Worm (Caenorhabditis elegans) whole organism, L4 larva: ENCODE data around the gene K09H11.15.

Experiments
- D1046.2 ChIP-seq: fragments of 200-800 bp; sonication (Bioruptor generic); IDR thresholded peaks from 2 replicates; pipeline ENCODE4 v1.3.6; 2022; ENCODE audit warnings: missing genetic modification characterization, missing compliant biosample characterization
- F10B5.3 ChIP-seq: sonication (generic microtip); optimal IDR thresholded peaks from 2 replicates; lab custom pipeline; 2016; ENCODE audit warnings: mild to moderate bottlenecking, missing genetic modification characterization, missing compliant biosample characterization
- F37D6.2 ChIP-seq: sonication (generic microtip); optimal IDR thresholded peaks from 2 replicates; lab custom pipeline; 2016; ENCODE audit warnings: mild to moderate bottlenecking, missing genetic modification characterization, missing compliant biosample characterization
- R02D3.7 ChIP-seq: fragments of 150-350 bp; sonication (generic microtip); optimal IDR thresholded peaks from 3 replicates; lab custom pipeline; 2014; ENCODE audit warnings: missing biosample characterization, missing genetic modification characterization
- Y105C5A.15 ChIP-seq: fragments of 200-800 bp; sonication (Bioruptor generic); IDR thresholded peaks from 2 replicates; pipeline ENCODE4 v1.3.6; 2022; ENCODE audit warnings: missing genetic modification characterization, missing compliant biosample characterization
- Y48G9A.11 ChIP-seq: fragments of 200-800 bp; sonication (Bioruptor generic); IDR thresholded peaks from 2 replicates; pipeline ENCODE4 v1.3.6; 2022; ENCODE audit warnings: missing genetic modification reagents, missing genetic modification characterization, missing compliant biosample characterization
- ZK337.2 ChIP-seq: fragments of 200-800 bp; sonication (Bioruptor generic); IDR thresholded peaks from 2 replicates; pipeline ENCODE4 v1.3.6; 2022; ENCODE audit warnings: missing genetic modification reagents, missing genetic modification characterization, missing compliant biosample characterization
- aha-1 ChIP-seq: fragments of 150-350 bp; peaks from one replicate; lab custom pipeline; 2014; ENCODE audit warnings: missing biosample characterization, missing genetic modification characterization
- ama-1 ChIP-seq: fragments of 150-350 bp; optimal IDR thresholded peaks from 2 replicates; lab custom pipeline; 2014; ENCODE audit warnings: inconsistent platforms, mixed read lengths
- attf-4 ChIP-seq: sonication (generic microtip); optimal IDR thresholded peaks from 3 replicates; lab custom pipeline; 2017; ENCODE audit warnings: missing biosample characterization, missing genetic modification characterization
- ceh-20 ChIP-seq: fragments of 200-800 bp; sonication (Bioruptor generic); IDR thresholded peaks from 2 replicates; pipeline ENCODE4 v1.3.6; 2022; ENCODE audit warnings: missing genetic modification reagents, missing genetic modification characterization, missing compliant biosample characterization
- ceh-44 ChIP-seq: fragments of 200-800 bp; sonication (Bioruptor generic); IDR thresholded peaks from 2 replicates; pipeline ENCODE4 v1.3.6; 2022; ENCODE audit warnings: missing genetic modification reagents, missing genetic modification characterization, missing compliant biosample characterization
- cey-2 ChIP-seq: sonication (generic microtip); optimal IDR thresholded peaks from 3 replicates; lab custom pipeline; 2017; ENCODE audit warnings: missing genetic modification characterization, mild to moderate bottlenecking, missing compliant biosample characterization, antibody characterized with exemption, borderline replicate concordance; ENCODE audit not compliant: insufficient read depth
- daf-16 ChIP-seq, 3 experiments: sonication (generic microtip); optimal IDR thresholded peaks; 2 replicates each; lab custom pipeline; 2016 to 2017; ENCODE audit warnings: missing genetic modification characterization in 3 of 3, missing genetic modification reagents in 3 of 3, mild to moderate bottlenecking in 2 of 3, missing compliant biosample characterization in 2 of 3, missing biosample characterization in 1 of 3, moderate library complexity in 1 of 3
- dmd-6 ChIP-seq: fragments of 200-800 bp; sonication (Bioruptor generic); IDR thresholded peaks from 2 replicates; pipeline ENCODE4 v1.3.6; 2022; ENCODE audit warnings: missing genetic modification reagents, missing genetic modification characterization, missing compliant biosample characterization
- dpl-1 ChIP-seq: fragments of 150-350 bp; optimal IDR thresholded peaks from 2 replicates; lab custom pipeline; 2014; ENCODE audit warnings: missing biosample characterization, missing genetic modification reagents, missing genetic modification characterization
- dve-1 ChIP-seq: sonication (generic microtip); optimal IDR thresholded peaks from 2 replicates; lab custom pipeline; 2017; ENCODE audit warnings: antibody characterized with exemption, mild to moderate bottlenecking, missing genetic modification characterization, missing compliant biosample characterization; ENCODE audit not compliant: insufficient read depth
- egl-43 ChIP-seq: fragments of 200-800 bp; sonication (Bioruptor generic); IDR thresholded peaks from 2 replicates; pipeline ENCODE4 v1.3.6; 2022; ENCODE audit warnings: missing genetic modification reagents, missing genetic modification characterization, missing compliant biosample characterization
- fkh-10 ChIP-seq: fragments of 150-350 bp; optimal IDR thresholded peaks from 2 replicates; lab custom pipeline; 2014; ENCODE audit warnings: missing biosample characterization, missing genetic modification reagents, missing genetic modification characterization
- hlh-11 ChIP-seq: fragments of 200-800 bp; sonication (Bioruptor generic); optimal IDR thresholded peaks from 2 replicates; lab custom pipeline; 2018; ENCODE audit warnings: mild to moderate bottlenecking, missing genetic modification characterization, missing compliant biosample characterization
- hmg-1.1 ChIP-seq: fragments of 200-800 bp; sonication (Bioruptor generic); IDR thresholded peaks from 2 replicates; pipeline ENCODE4 v1.3.6; 2022; ENCODE audit warnings: missing genetic modification reagents, missing genetic modification characterization, missing compliant biosample characterization
- jun-1 ChIP-seq: fragments of 150-350 bp; optimal IDR thresholded peaks from 2 replicates; lab custom pipeline; 2014; ENCODE audit warnings: missing biosample characterization, missing genetic modification reagents, missing genetic modification characterization
- lim-7 ChIP-seq: fragments of 200-800 bp; sonication (Bioruptor generic); IDR thresholded peaks from 2 replicates; pipeline ENCODE4 v1.3.6; 2022; ENCODE audit warnings: missing genetic modification characterization, missing compliant biosample characterization
- lin-13 ChIP-seq: fragments of 150-350 bp; optimal IDR thresholded peaks from 2 replicates; lab custom pipeline; 2014; ENCODE audit warnings: missing biosample characterization, missing genetic modification reagents, missing genetic modification characterization
- lin-38 ChIP-seq: fragments of 200-800 bp; sonication (Bioruptor generic); IDR thresholded peaks from 2 replicates; pipeline ENCODE4 v1.3.6; 2022; ENCODE audit warnings: missing genetic modification reagents, missing genetic modification characterization, missing compliant biosample characterization
- lsy-2 ChIP-seq, 2 experiments: fragments of 150-350 bp in 1 of 2; sonication (generic microtip) in 1 of 2; optimal IDR thresholded peaks; 2 replicates each; lab custom pipeline; 2014 to 2017; ENCODE audit warnings: missing biosample characterization in 2 of 2, missing genetic modification characterization in 2 of 2
- mdl-1 ChIP-seq, 2 experiments: fragments of 150-350 bp in 1 of 2; sonication (generic microtip) in 1 of 2; optimal IDR thresholded peaks; 2 replicates each; lab custom pipeline; 2014 to 2017; ENCODE audit warnings: missing biosample characterization in 2 of 2, missing genetic modification characterization in 2 of 2
- mep-1 ChIP-seq: fragments of 150-350 bp; sonication (generic microtip); optimal IDR thresholded peaks from 3 replicates; lab custom pipeline; 2014; ENCODE audit warnings: missing biosample characterization, missing genetic modification characterization
- mxl-3 ChIP-seq: fragments of 200-800 bp; sonication (Bioruptor generic); optimal IDR thresholded peaks from 2 replicates; lab custom pipeline; 2018; ENCODE audit warnings: mild to moderate bottlenecking, missing genetic modification characterization, missing compliant biosample characterization
- nhr-11 ChIP-seq: fragments of 150-350 bp; optimal IDR thresholded peaks from 2 replicates; lab custom pipeline; 2014; ENCODE audit warnings: missing biosample characterization, missing genetic modification characterization
- nhr-111 ChIP-seq: fragments of 200-800 bp; sonication (Bioruptor generic); optimal IDR thresholded peaks from 2 replicates; lab custom pipeline; 2018; ENCODE audit warnings: mild to moderate bottlenecking, missing genetic modification characterization, missing compliant biosample characterization
- nhr-237 ChIP-seq: sonication (generic microtip); optimal IDR thresholded peaks from 2 replicates; lab custom pipeline; 2017; ENCODE audit warnings: missing biosample characterization, missing genetic modification characterization
- nhr-25 ChIP-seq: sonication (generic microtip); optimal IDR thresholded peaks from 2 replicates; lab custom pipeline; 2017; ENCODE audit warnings: missing genetic modification characterization, mild to moderate bottlenecking, missing compliant biosample characterization, antibody characterized with exemption, moderate library complexity, borderline replicate concordance; ENCODE audit not compliant: insufficient read depth
- nhr-28 ChIP-seq: fragments of 150-350 bp; optimal IDR thresholded peaks from 2 replicates; lab custom pipeline; 2014; ENCODE audit warnings: missing biosample characterization, missing genetic modification characterization
- nhr-41 ChIP-seq: fragments of 200-800 bp; sonication (Bioruptor generic); IDR thresholded peaks from 2 replicates; pipeline ENCODE4 v1.3.6; 2022; ENCODE audit warnings: missing genetic modification reagents, missing genetic modification characterization, missing compliant biosample characterization
- nhr-42 ChIP-seq: fragments of 200-800 bp; sonication (Bioruptor generic); IDR thresholded peaks from 2 replicates; pipeline ENCODE4 v1.3.6; 2022; ENCODE audit warnings: missing genetic modification characterization, missing compliant biosample characterization
- nhr-48 ChIP-seq: sonication (generic microtip); optimal IDR thresholded peaks from 2 replicates; lab custom pipeline; 2016; ENCODE audit warnings: mild to moderate bottlenecking, missing genetic modification characterization, missing compliant biosample characterization
- nhr-6 ChIP-seq: fragments of 150-350 bp; optimal IDR thresholded peaks from 2 replicates; lab custom pipeline; 2014; ENCODE audit warnings: missing biosample characterization, missing genetic modification characterization
- pha-4 ChIP-seq, 2 experiments: fragments of 150-350 bp in 1 of 2; fragments of 200-800 bp in 1 of 2; sonication (Bioruptor generic) in 1 of 2; IDR thresholded peaks in 1 of 2; optimal IDR thresholded peaks in 1 of 2; 2 replicates each; pipeline versions ENCODE4 v1.3.6 to Lab custom; 2014 to 2022; ENCODE audit warnings: missing genetic modification characterization in 2 of 2, missing genetic modification reagents in 2 of 2, missing biosample characterization in 1 of 2, missing compliant biosample characterization in 1 of 2
- sdz-12 ChIP-seq: fragments of 200-800 bp; sonication (Bioruptor generic); optimal IDR thresholded peaks from 2 replicates; lab custom pipeline; 2018; ENCODE audit warnings: mild to moderate bottlenecking, missing genetic modification characterization, missing compliant biosample characterization
- spr-1 ChIP-seq: sonication (generic microtip); optimal IDR thresholded peaks from 2 replicates; lab custom pipeline; 2016; ENCODE audit warnings: mild to moderate bottlenecking, missing genetic modification characterization, missing compliant biosample characterization
- unc-130 ChIP-seq: sonication (generic microtip); optimal IDR thresholded peaks from 2 replicates; lab custom pipeline; 2016; ENCODE audit warnings: missing genetic modification reagents, missing genetic modification characterization, missing compliant biosample characterization
- zfp-2 ChIP-seq: sonication (generic microtip); optimal IDR thresholded peaks from 2 replicates; lab custom pipeline; 2016; ENCODE audit warnings: mild to moderate bottlenecking, missing genetic modification characterization, missing compliant biosample characterization
- zfp-3 ChIP-seq: fragments of 200-800 bp; sonication (Bioruptor generic); conservative IDR thresholded peaks from 2 replicates; pipeline ENCODE4 v1.3.6; 2022; ENCODE audit warnings: missing genetic modification reagents, missing genetic modification characterization, missing compliant biosample characterization
- zip-11 ChIP-seq: fragments of 200-800 bp; sonication (Bioruptor generic); IDR thresholded peaks from 2 replicates; pipeline ENCODE4 v1.3.6; 2022; ENCODE audit warnings: missing genetic modification characterization, missing compliant biosample characterization
- ztf-11 ChIP-seq: fragments of 150-350 bp; optimal IDR thresholded peaks from 2 replicates; lab custom pipeline; 2014; ENCODE audit warnings: missing biosample characterization, missing genetic modification characterization
- ztf-7 ChIP-seq: fragments of 150-350 bp; optimal IDR thresholded peaks from 2 replicates; lab custom pipeline; 2014; ENCODE audit warnings: missing biosample characterization, missing genetic modification characterization

Gene K09H11.15

ce11 chrV:5699835-5700441, 30.7 kb downstream of the K09H11.15 start, which contains the start of gene clec-1:
Gene clec-1, plus strand, starts transcription at chrV:5700154.
- no peak for TF ChIP-seq daf-16 (GFP tag; optimal IDR thresholded peaks at IDR 0.05; lab: Kevin White, UChicago)
- TF ChIP-seq daf-16 (tag; optimal IDR thresholded peaks at IDR 0.05; lab: Kevin White, UChicago), result no peak
- no peak for TF ChIP-seq ceh-20 (GFP tag; lab: Robert Waterston, UW)
- no peak for TF ChIP-seq egl-43 (GFP tag; lab: Robert Waterston, UW)
- TF ChIP-seq hlh-11 (tag; lab: Kevin White, UChicago), result peak; percentile 12
- peak; percentile 34 for TF ChIP-seq mxl-3
- TF ChIP-seq Y48G9A.11 (GFP tag; lab: Robert Waterston, UW), result no peak
- TF ChIP-seq pha-4 (GFP tag; IDR thresholded peaks at IDR 0.05; lab: Robert Waterston, UW), result no peak
- no peak for TF ChIP-seq pha-4 (tag; optimal IDR thresholded peaks at IDR 0.05; lab: Kevin White, UChicago)
- peak; percentile 23 for TF ChIP-seq nhr-28 (tag; lab: Kevin White, UChicago)
- TF ChIP-seq F37D6.2 (tag; lab: Kevin White, UChicago), result no peak
- no peak for TF ChIP-seq lsy-2 (tag; optimal IDR thresholded peaks at IDR 0.05; lab: Kevin White, UChicago)
- no peak for TF ChIP-seq D1046.2 (GFP tag; lab: Robert Waterston, UW)
- no peak for TF ChIP-seq nhr-237 (tag; lab: Kevin White, UChicago)
- TF ChIP-seq ama-1, result peak; percentile 52
- TF ChIP-seq R02D3.7 (tag; lab: Kevin White, UChicago), result no peak
- TF ChIP-seq attf-4 (tag; lab: Kevin White, UChicago), result no peak
- TF ChIP-seq nhr-25 (tag; lab: Kevin White, UChicago), result no peak
- TF ChIP-seq F10B5.3 (tag; lab: Kevin White, UChicago), result no peak
- TF ChIP-seq mep-1 (tag; lab: Kevin White, UChicago), result no peak
- TF ChIP-seq ztf-7 (tag; lab: Kevin White, UChicago), result no peak
- TF ChIP-seq nhr-111 (GFP tag; lab: Kevin White, UChicago), result no peak
- TF ChIP-seq mdl-1 (tag; optimal IDR thresholded peaks at IDR 0.05; lab: Kevin White, UChicago), result peak in 1 of 2 experiments; percentile 22
- no peak for TF ChIP-seq zfp-3
- TF ChIP-seq lin-38 (GFP tag; lab: Robert Waterston, UW), result no peak

- TF ChIP-seq lim-7 (GFP tag; lab: Robert Waterston, UW), result no peak
- TF ChIP-seq nhr-11 (tag; lab: Kevin White, UChicago), result no peak
- no peak for TF ChIP-seq nhr-42
- TF ChIP-seq zfp-2 (tag; lab: Kevin White, UChicago), result no peak
- no peak for TF ChIP-seq lin-13
- TF ChIP-seq ztf-11 (tag; lab: Kevin White, UChicago), result no peak
- no peak for TF ChIP-seq ceh-44 (GFP tag; lab: Robert Waterston, UW)
- TF ChIP-seq aha-1 (tag; lab: Kevin White, UChicago), result peak; percentile 69
- TF ChIP-seq nhr-25 (tag; lab: Kevin White, UChicago), result no peak
- TF ChIP-seq cey-2, result no peak
- TF ChIP-seq nhr-6 (tag; lab: Kevin White, UChicago), result no peak
- TF ChIP-seq spr-1 (tag; lab: Kevin White, UChicago), result no peak
- no peak for TF ChIP-seq zip-11 (GFP tag; lab: Robert Waterston, UW)
- 0 out of 2 replicates have a peak, but pooled peaks have one; percentile 23 for TF ChIP-seq dmd-6 (GFP tag; lab: Robert Waterston, UW)
- TF ChIP-seq nhr-28 (tag; lab: Kevin White, UChicago), result peak; percentile 60
- no peak for TF ChIP-seq dpl-1 (GFP tag; lab: Kevin White, UChicago)
- TF ChIP-seq nhr-48, result no peak
- no peak for TF ChIP-seq dve-1 (tag; lab: Kevin White, UChicago)
- TF ChIP-seq unc-130 (GFP tag; lab: Kevin White, UChicago), result no peak
- TF ChIP-seq ZK337.2 (GFP tag; lab: Robert Waterston, UW), result no peak
- no peak for TF ChIP-seq nhr-41 (GFP tag; lab: Robert Waterston, UW)
- TF ChIP-seq Y105C5A.15 (GFP tag; lab: Robert Waterston, UW), result no peak
- TF ChIP-seq hmg-1.1 (GFP tag; lab: Robert Waterston, UW), result no peak
- peak; percentile 18 for TF ChIP-seq hlh-11 (tag; lab: Kevin White, UChicago)
- TF ChIP-seq sdz-12 (GFP tag; lab: Kevin White, UChicago), result no peak
- TF ChIP-seq jun-1 (tag; lab: Kevin White, UChicago), result no peak
- no peak for TF ChIP-seq fkh-10 (GFP tag; lab: Kevin White, UChicago)
- no peak for TF ChIP-seq R02D3.7 (tag; lab: Kevin White, UChicago)
Measured at ce11 chrV:5697581-5697980, 33.1 kb downstream of the K09H11.15 start.
